Worm (Caenorhabditis elegans) whole organism, L3 larva: Measurements from ENCODE around the gene ipla-3.

Experiments
- ZK546.5 ChIP-seq: sonication (generic microtip); optimal IDR thresholded peaks from 2 replicates; lab custom pipeline; 2017; ENCODE audit warnings: missing biosample characterization, missing genetic modification characterization
- aly-2 ChIP-seq: fragments of 150-350 bp; optimal IDR thresholded peaks from 2 replicates; lab custom pipeline; 2014; ENCODE audit warnings: missing biosample characterization, missing genetic modification characterization
- ama-1 ChIP-seq: fragments of 150-350 bp; optimal IDR thresholded peaks from 2 replicates; lab custom pipeline; 2018
- ceh-16 ChIP-seq: sonication (generic microtip); optimal IDR thresholded peaks from 2 replicates; lab custom pipeline; 2017; ENCODE audit warnings: missing biosample characterization, missing genetic modification characterization
- daf-12 ChIP-seq: fragments of 150-350 bp; optimal IDR thresholded peaks from 2 replicates; lab custom pipeline; 2014; ENCODE audit warnings: missing biosample characterization, missing genetic modification reagents, missing genetic modification characterization
- elt-1 ChIP-seq: fragments of 150-350 bp; optimal IDR thresholded peaks from 2 replicates; lab custom pipeline; 2014; ENCODE audit warnings: missing biosample characterization, missing genetic modification characterization
- elt-2 ChIP-seq: sonication (generic microtip); optimal IDR thresholded peaks from 2 replicates; lab custom pipeline; 2016; ENCODE audit warnings: missing genetic modification reagents, mild to moderate bottlenecking, missing genetic modification characterization, missing compliant biosample characterization
- eor-1 ChIP-seq, 2 experiments: fragments of 150-350 bp; optimal IDR thresholded peaks; 2 replicates each; lab custom pipeline; 2014 to 2018; ENCODE audit warnings: missing biosample characterization in 2 of 2, missing genetic modification characterization in 2 of 2
- fkh-2 ChIP-seq: fragments of 150-350 bp; optimal IDR thresholded peaks from 2 replicates; lab custom pipeline; 2014; ENCODE audit warnings: missing biosample characterization, missing genetic modification reagents, missing genetic modification characterization
- fos-1 ChIP-seq: fragments of 150-350 bp; optimal IDR thresholded peaks from 2 replicates; lab custom pipeline; 2014; ENCODE audit warnings: missing biosample characterization, missing genetic modification characterization
- hmg-11 ChIP-seq: sonication (generic microtip); optimal IDR thresholded peaks from 2 replicates; lab custom pipeline; 2016; ENCODE audit warnings: missing genetic modification characterization, missing compliant biosample characterization
- jun-1 ChIP-seq: fragments of 150-350 bp; optimal IDR thresholded peaks from 2 replicates; lab custom pipeline; 2014; ENCODE audit warnings: missing biosample characterization, missing genetic modification reagents, missing genetic modification characterization
- lin-15B ChIP-seq: fragments of 150-350 bp; optimal IDR thresholded peaks from 2 replicates; lab custom pipeline; 2014; ENCODE audit warnings: missing biosample characterization, missing genetic modification characterization
- lin-39 ChIP-seq: fragments of 150-350 bp; optimal IDR thresholded peaks from 2 replicates; lab custom pipeline; 2018; ENCODE audit warnings: missing biosample characterization, missing genetic modification reagents, missing genetic modification characterization
- lsy-12 ChIP-seq: sonication (generic microtip); optimal IDR thresholded peaks from 2 replicates; lab custom pipeline; 2016; ENCODE audit warnings: mild to moderate bottlenecking, missing genetic modification characterization, missing compliant biosample characterization
- nfya-1 ChIP-seq: sonication (generic microtip); optimal IDR thresholded peaks from 2 replicates; lab custom pipeline; 2017; ENCODE audit warnings: missing genetic modification characterization, mild to moderate bottlenecking, missing compliant biosample characterization, antibody characterized with exemption, moderate library complexity; ENCODE audit not compliant: insufficient read depth
- nhr-11 ChIP-seq: fragments of 150-350 bp; optimal IDR thresholded peaks from 2 replicates; lab custom pipeline; 2014; ENCODE audit warnings: missing biosample characterization, missing genetic modification characterization
- nhr-12 ChIP-seq: fragments of 150-350 bp; optimal IDR thresholded peaks from 2 replicates; lab custom pipeline; 2014; ENCODE audit warnings: missing biosample characterization, missing genetic modification characterization
- nhr-237 ChIP-seq: fragments of 150-350 bp; optimal IDR thresholded peaks from 2 replicates; lab custom pipeline; 2014; ENCODE audit warnings: missing biosample characterization, missing genetic modification characterization
- nhr-25 ChIP-seq: sonication (generic microtip); optimal IDR thresholded peaks from 2 replicates; lab custom pipeline; 2017; ENCODE audit warnings: missing biosample characterization, missing genetic modification characterization
- nhr-28 ChIP-seq: fragments of 150-350 bp; optimal IDR thresholded peaks from 2 replicates; lab custom pipeline; 2014; ENCODE audit warnings: missing biosample characterization, missing genetic modification characterization
- nhr-43 ChIP-seq: sonication (generic microtip); optimal IDR thresholded peaks from 2 replicates; lab custom pipeline; 2016; ENCODE audit warnings: mild to moderate bottlenecking, missing genetic modification characterization, missing compliant biosample characterization; ENCODE audit not compliant: poor library complexity, severe bottlenecking
- nhr-67 ChIP-seq: fragments of 150-350 bp; optimal IDR thresholded peaks from 2 replicates; lab custom pipeline; 2014; ENCODE audit warnings: missing biosample characterization, missing genetic modification characterization
- nhr-77 ChIP-seq: fragments of 150-350 bp; optimal IDR thresholded peaks from 2 replicates; lab custom pipeline; 2014; ENCODE audit warnings: missing biosample characterization, missing genetic modification characterization
- pha-4 ChIP-seq: fragments of 150-350 bp; optimal IDR thresholded peaks from 2 replicates; lab custom pipeline; 2014; ENCODE audit warnings: missing biosample characterization, missing genetic modification reagents, missing genetic modification characterization
- sea-2 ChIP-seq: fragments of 150-350 bp; sonication (generic microtip); optimal IDR thresholded peaks from 4 replicates; lab custom pipeline; 2014; ENCODE audit warnings: missing biosample characterization, missing genetic modification reagents, missing genetic modification characterization
- skn-1 ChIP-seq: fragments of 150-350 bp; optimal IDR thresholded peaks from 2 replicates; lab custom pipeline; 2014; ENCODE audit warnings: missing biosample characterization, missing genetic modification characterization
- snpc-4 ChIP-seq: fragments of 150-350 bp; optimal IDR thresholded peaks from 2 replicates; lab custom pipeline; 2014; ENCODE audit warnings: missing biosample characterization, missing genetic modification characterization
- unc-39 ChIP-seq: sonication (generic microtip); optimal IDR thresholded peaks from 4 replicates; lab custom pipeline; 2017; ENCODE audit warnings: missing biosample characterization, missing genetic modification characterization
- ztf-11 ChIP-seq: fragments of 150-350 bp; optimal IDR thresholded peaks from 2 replicates; lab custom pipeline; 2014; ENCODE audit warnings: missing biosample characterization, missing genetic modification characterization

ipla-3 gene

ce11 chrV:20745278-20745677 is 16.2 kb upstream of the ipla-3 start:
- TF ChIP-seq elt-1 (no peak), ztf-11 (tag; lab: Kevin White, UChicago) (no peak), ama-1 (lab: Kevin White, UChicago) (no peak), skn-1 (tag; lab: Kevin White, UChicago) (no peak), lin-39 (tag; lab: Kevin White, UChicago) (no peak), lsy-12 (tag; lab: Kevin White, UChicago) (no peak), snpc-4 (tag; lab: Kevin White, UChicago) (no peak), eor-1 (tag; optimal IDR thresholded peaks at IDR 0.05; lab: Kevin White, UChicago) (no peak), fos-1 (tag; lab: Kevin White, UChicago) (no peak)

ce11 chrV:20744290-20744837 is 15.3 kb upstream of the ipla-3 start, which contains the start of gene dnj-25:
dnj-25 (minus strand) TSS chrV:20744346.
- TF ChIP-seq unc-39 (tag; lab: Kevin White, UChicago) (no peak), daf-12 (tag; lab: Kevin White, UChicago) (no peak), fkh-2 (tag; lab: Kevin White, UChicago) (no peak), ZK546.5 (tag; lab: Kevin White, UChicago) (no peak), lin-15B (tag; lab: Kevin White, UChicago) (peak; percentile 19), ama-1 (lab: Kevin White, UChicago) (peak; percentile 13), nhr-28 (no peak), nhr-237 (tag; lab: Kevin White, UChicago) (no peak), hmg-11 (tag; lab: Kevin White, UChicago) (peak; percentile 39), pha-4 (tag; lab: Kevin White, UChicago) (peak; percentile 59), skn-1 (tag; lab: Kevin White, UChicago) (no peak), nfya-1 (tag; lab: Kevin White, UChicago) (peak; percentile 25), lsy-12 (tag; lab: Kevin White, UChicago) (no peak), elt-2 (tag; lab: Kevin White, UChicago) (no peak), elt-1 (no peak)
- TF ChIP-seq, all 47 proteins: peak for 5

ce11 chrV:20739387-20739786 is 10.3 kb upstream of the ipla-3 start:
- TF ChIP-seq eor-1 (tag; optimal IDR thresholded peaks at IDR 0.05; lab: Kevin White, UChicago) (no peak), nfya-1 (tag; lab: Kevin White, UChicago) (peak; percentile 4), unc-39 (tag; lab: Kevin White, UChicago) (no peak), sea-2 (GFP tag; lab: Kevin White, UChicago) (no peak), nhr-67 (tag; lab: Kevin White, UChicago) (no peak)

- no peak for TF ChIP-seq nhr-11 (tag; lab: Kevin White, UChicago)
- no peak for TF ChIP-seq lin-39 (tag; lab: Kevin White, UChicago)
- TF ChIP-seq ztf-11 (tag; lab: Kevin White, UChicago), result no peak
Observed at ce11 chrV:20734658-20735057, 5.6 kb upstream of the ipla-3 start, which contains the start of gene srxa-6. srxa-6 (plus strand) TSS chrV:20734958.

ce11 chrV:20731787-20732186 is 2.7 kb upstream of the ipla-3 start, which contains the start of gene srxa-1:
srxa-1 (plus strand) TSS chrV:20732087.
- no peak for TF ChIP-seq daf-12 (tag; lab: Kevin White, UChicago)
- TF ChIP-seq nhr-25 (tag; lab: Kevin White, UChicago), result no peak
- no peak for TF ChIP-seq snpc-4 (tag; lab: Kevin White, UChicago)
- TF ChIP-seq lin-39 (tag; lab: Kevin White, UChicago), result no peak
- no peak for TF ChIP-seq aly-2 (tag; lab: Kevin White, UChicago)
- TF ChIP-seq unc-39 (tag; lab: Kevin White, UChicago), result no peak
- no peak for TF ChIP-seq nhr-43 (tag; lab: Kevin White, UChicago)
- TF ChIP-seq eor-1 (tag; optimal IDR thresholded peaks at IDR 0.05; lab: Kevin White, UChicago), result no peak
- no peak for TF ChIP-seq skn-1 (tag; lab: Kevin White, UChicago)
- TF ChIP-seq nhr-67 (tag; lab: Kevin White, UChicago), result no peak
- TF ChIP-seq pha-4 (tag; lab: Kevin White, UChicago), result no peak

ce11 chrV:20727458-20727857 is 1.6 kb downstream of the ipla-3 start:
- TF ChIP-seq lsy-12 (tag; lab: Kevin White, UChicago) (no peak), ama-1 (lab: Kevin White, UChicago) (no peak), ZK546.5 (tag; lab: Kevin White, UChicago) (no peak), nhr-28 (no peak), nhr-12 (no peak), hmg-11 (tag; lab: Kevin White, UChicago) (no peak), nhr-11 (tag; lab: Kevin White, UChicago) (no peak), fkh-2 (tag; lab: Kevin White, UChicago) (no peak), ztf-11 (tag; lab: Kevin White, UChicago) (no peak), ceh-16 (tag; lab: Kevin White, UChicago) (no peak), lin-39 (tag; lab: Kevin White, UChicago) (no peak), nhr-25 (tag; lab: Kevin White, UChicago) (no peak), jun-1 (tag; lab: Kevin White, UChicago) (no peak), skn-1 (tag; lab: Kevin White, UChicago) (no peak), nhr-77 (tag; lab: Kevin White, UChicago) (no peak), eor-1 (tag; optimal IDR thresholded peaks at IDR 0.05; lab: Kevin White, UChicago) (no peak), pha-4 (tag; lab: Kevin White, UChicago) (no peak)
